Worm (Caenorhabditis elegans) whole organism, L3 larva: ENCODE results near the gene clec-161.

ENCODE experiments used
- ceh-82 ChIP-seq: fragments of 150-350 bp; optimal IDR thresholded peaks from 2 replicates; lab custom pipeline; 2014; ENCODE audit warnings: missing biosample characterization, missing genetic modification characterization
- nhr-77 ChIP-seq: fragments of 150-350 bp; optimal IDR thresholded peaks from 2 replicates; lab custom pipeline; 2014; ENCODE audit warnings: missing biosample characterization, missing genetic modification characterization
- pha-4 ChIP-seq: fragments of 150-350 bp; optimal IDR thresholded peaks from 2 replicates; lab custom pipeline; 2014; ENCODE audit warnings: missing biosample characterization, missing genetic modification reagents, missing genetic modification characterization
- zag-1 ChIP-seq: fragments of 150-350 bp; optimal IDR thresholded peaks from 2 replicates; lab custom pipeline; 2014; ENCODE audit warnings: missing biosample characterization, missing genetic modification characterization

- TF ChIP-seq nhr-77 (no peak), ceh-82 (no peak), pha-4 (tag; lab: Kevin White, UChicago) (no peak), zag-1 (tag; lab: Kevin White, UChicago) (no peak)
These were observed 28.5 kb upstream of the clec-161 start, which contains the start of gene gei-13 for ce11 chrIII:9637016-9637415.
